Fruit fly (Drosophila melanogaster) whole organism, embryonic: ENCODE data around the gene Sec5.

ENCODE experiments used
- Asciz ChIP-seq: fragments of 200-800 bp; sonication (Bioruptor generic); optimal IDR thresholded peaks from 2 replicates; lab custom pipeline; 2017; ENCODE audit warnings: missing biosample characterization, mild to moderate bottlenecking, missing genetic modification characterization, missing genetic modification reagents
- CG12659 ChIP-seq: fragments of 200-800 bp; sonication (Bioruptor generic); optimal IDR thresholded peaks from 3 replicates; lab custom pipeline; 2017; ENCODE audit warnings: mild to moderate bottlenecking, missing biosample characterization, missing genetic modification reagents, missing genetic modification characterization
- CG12942 ChIP-seq: fragments of 200-800 bp; sonication (Bioruptor generic); optimal IDR thresholded peaks from 3 replicates; lab custom pipeline; 2016; ENCODE audit warnings: missing biosample characterization, missing genetic modification characterization
- CG13123 ChIP-seq: fragments of 200-800 bp; sonication (Bioruptor generic); optimal IDR thresholded peaks from 2 replicates; lab custom pipeline; 2016; ENCODE audit warnings: missing biosample characterization, missing genetic modification characterization
- CG13775 ChIP-seq: fragments of 200-800 bp; sonication (Bioruptor generic); optimal IDR thresholded peaks from 3 replicates; lab custom pipeline; 2017; ENCODE audit warnings: missing biosample characterization, mild to moderate bottlenecking, missing genetic modification characterization
- CG15696 ChIP-seq: fragments of 200-800 bp; sonication (Bioruptor generic); optimal IDR thresholded peaks from 2 replicates; lab custom pipeline; 2019; ENCODE audit warnings: missing biosample characterization, mild to moderate bottlenecking, missing genetic modification characterization, moderate library complexity
- CG1602 ChIP-seq: fragments of 200-800 bp; sonication (Bioruptor generic); optimal IDR thresholded peaks from 3 replicates; lab custom pipeline; 2016; ENCODE audit warnings: missing biosample characterization, missing genetic modification characterization
- CG16813 ChIP-seq: fragments of 200-800 bp; sonication (Bioruptor generic); IDR thresholded peaks from 3 replicates; pipeline ENCODE4 v1.3.6; 2022; ENCODE audit warnings: missing biosample characterization, missing genetic modification characterization; ENCODE audit not compliant: partially characterized antibody
- CG16815 ChIP-seq: fragments of 200-800 bp; sonication (Bioruptor generic); optimal IDR thresholded peaks from 3 replicates; lab custom pipeline; 2017; ENCODE audit warnings: missing biosample characterization, mild to moderate bottlenecking, missing genetic modification characterization
- CG2129 ChIP-seq: fragments of 200-800 bp; sonication (Bioruptor generic); IDR thresholded peaks from 2 replicates; pipeline ENCODE4 v1.3.6; 2022; ENCODE audit warnings: missing biosample characterization, missing genetic modification characterization; ENCODE audit not compliant: partially characterized antibody
- CG4328 ChIP-seq: fragments of 200-800 bp; sonication (Bioruptor generic); optimal IDR thresholded peaks from 3 replicates; lab custom pipeline; 2017; ENCODE audit warnings: missing biosample characterization, missing genetic modification reagents, missing genetic modification characterization
- CG6813 ChIP-seq: fragments of 200-800 bp; sonication (Bioruptor generic); optimal IDR thresholded peaks from 2 replicates; lab custom pipeline; 2017; ENCODE audit warnings: missing biosample characterization, missing genetic modification characterization, mild to moderate bottlenecking, moderate library complexity, missing genetic modification reagents
- CG9609 ChIP-seq: fragments of 200-800 bp; sonication (Bioruptor generic); optimal IDR thresholded peaks from 3 replicates; lab custom pipeline; 2016; ENCODE audit warnings: missing biosample characterization, missing genetic modification characterization
- CG9797 ChIP-seq: fragments of 200-800 bp; sonication (Bioruptor generic); optimal IDR thresholded peaks from 3 replicates; lab custom pipeline; 2018; ENCODE audit warnings: missing biosample characterization, mild to moderate bottlenecking, missing genetic modification characterization
- Deaf1 ChIP-seq: fragments of 200-800 bp; optimal IDR thresholded peaks from 3 replicates; lab custom pipeline; 2019; ENCODE audit warnings: missing biosample characterization, mild to moderate bottlenecking, missing genetic modification characterization, moderate library complexity
- Dek ChIP-seq: fragments of 200-800 bp; sonication (Bioruptor generic); optimal IDR thresholded peaks from 3 replicates; lab custom pipeline; 2019; ENCODE audit warnings: missing biosample characterization, mild to moderate bottlenecking, missing genetic modification characterization, moderate library complexity
- Dp ChIP-seq: fragments of 200-800 bp; sonication (Bioruptor generic); optimal IDR thresholded peaks from 2 replicates; lab custom pipeline; 2018; ENCODE audit warnings: missing biosample characterization, mild to moderate bottlenecking, missing genetic modification characterization, moderate library complexity
- HLHmδ ChIP-seq: fragments of 200-800 bp; sonication (Bioruptor generic); optimal IDR thresholded peaks from 2 replicates; lab custom pipeline; 2018; ENCODE audit warnings: missing biosample characterization, mild to moderate bottlenecking, missing genetic modification characterization, moderate library complexity
- Med ChIP-seq: fragments of 200-800 bp; sonication (Bioruptor generic); peaks from one replicate; lab custom pipeline; 2016; ENCODE audit warnings: missing biosample characterization, missing genetic modification characterization, mild to moderate bottlenecking, inconsistent platforms, moderate library complexity
- Pdp1 ChIP-seq, 2 experiments: fragments of 200-800 bp; sonication (Bioruptor generic); optimal IDR thresholded peaks; 3 replicates each; lab custom pipeline; 2016; ENCODE audit warnings: missing biosample characterization in 2 of 2, missing genetic modification characterization in 2 of 2, mild to moderate bottlenecking in 1 of 2, moderate library complexity in 1 of 2
- Spps ChIP-seq: fragments of 200-800 bp; sonication (Bioruptor generic); optimal IDR thresholded peaks from 2 replicates; lab custom pipeline; 2018; ENCODE audit warnings: missing biosample characterization, mild to moderate bottlenecking, missing genetic modification characterization
- Trl ChIP-seq, 3 experiments: fragments of >200 bp in 2 of 3; fragments of 200-800 bp in 1 of 3; sonication (Bioruptor generic) in 1 of 3; optimal IDR thresholded peaks; 2 replicates in 1 of 3; 3 replicates in 2 of 3; lab custom pipeline; 2016 to 2017; ENCODE audit warnings: missing biosample characterization in 1 of 3, missing genetic modification characterization in 1 of 3
- ara ChIP-seq: fragments of 200-800 bp; sonication (Bioruptor generic); IDR thresholded peaks from 2 replicates; pipeline ENCODE4 v1.3.6; 2022; ENCODE audit warnings: missing biosample characterization, missing genetic modification characterization
- ase ChIP-seq: fragments of 200-800 bp; sonication (Bioruptor generic); IDR thresholded peaks from 3 replicates; pipeline ENCODE4 v1.3.6; 2022; ENCODE audit warnings: missing biosample characterization, missing genetic modification characterization
- bab2 ChIP-seq: fragments of 200-800 bp; sonication (Bioruptor generic); optimal IDR thresholded peaks from 2 replicates; lab custom pipeline; 2016; ENCODE audit warnings: missing biosample characterization, missing genetic modification characterization
- cad ChIP-seq: fragments of >200 bp; optimal IDR thresholded peaks from 2 replicates; lab custom pipeline; 2017; ENCODE audit warnings: missing biosample characterization, missing genetic modification characterization
- chm ChIP-seq: fragments of 200-800 bp; sonication (Bioruptor generic); IDR thresholded peaks from 2 replicates; pipeline ENCODE4 v1.3.6; 2022; ENCODE audit warnings: missing biosample characterization, missing genetic modification characterization
- danr ChIP-seq: fragments of 200-800 bp; sonication (Bioruptor generic); IDR thresholded peaks from 2 replicates; pipeline ENCODE4 v1.3.6; 2022; ENCODE audit warnings: missing biosample characterization, missing genetic modification characterization
- disco-r ChIP-seq: fragments of 200-800 bp; sonication (Bioruptor generic); optimal IDR thresholded peaks from 2 replicates; lab custom pipeline; 2016; ENCODE audit warnings: missing biosample characterization, missing genetic modification characterization
- exex ChIP-seq: fragments of 200-800 bp; sonication (Bioruptor generic); optimal IDR thresholded peaks from 4 replicates; lab custom pipeline; 2018; ENCODE audit warnings: missing biosample characterization, mild to moderate bottlenecking, missing genetic modification characterization, moderate library complexity
- fd102C ChIP-seq: fragments of 200-800 bp; sonication (Bioruptor generic); optimal IDR thresholded peaks from 2 replicates; lab custom pipeline; 2018; ENCODE audit warnings: missing biosample characterization, mild to moderate bottlenecking, missing genetic modification characterization, moderate library complexity
- ftz-f1 ChIP-seq: fragments of 200-800 bp; sonication (Bioruptor generic); optimal IDR thresholded peaks from 2 replicates; lab custom pipeline; 2016; ENCODE audit warnings: missing biosample characterization, missing genetic modification characterization
- gce ChIP-seq: fragments of 200-800 bp; sonication (Bioruptor generic); IDR thresholded peaks from 3 replicates; pipeline ENCODE4 v1.3.6; 2022; ENCODE audit warnings: missing biosample characterization, missing genetic modification characterization
- gfzf ChIP-seq: fragments of 200-800 bp; sonication (Bioruptor generic); optimal IDR thresholded peaks from 2 replicates; lab custom pipeline; 2016; ENCODE audit warnings: missing biosample characterization, mild to moderate bottlenecking, missing genetic modification characterization, moderate library complexity
- gsb-n ChIP-seq: fragments of 200-800 bp; sonication (Bioruptor generic); optimal IDR thresholded peaks from 3 replicates; lab custom pipeline; 2018; ENCODE audit warnings: missing biosample characterization, mild to moderate bottlenecking, missing genetic modification characterization
- hbn ChIP-seq: fragments of 200-800 bp; sonication (Bioruptor generic); IDR thresholded peaks from 2 replicates; pipeline ENCODE4 v1.3.6; 2022; ENCODE audit warnings: missing biosample characterization, missing genetic modification characterization; ENCODE audit not compliant: partially characterized antibody
- hth ChIP-seq: fragments of >200 bp; optimal IDR thresholded peaks from 2 replicates; lab custom pipeline; 2017; ENCODE audit warnings: inconsistent platforms
- jigr1 ChIP-seq: fragments of 200-800 bp; sonication (Bioruptor generic); IDR thresholded peaks from 3 replicates; pipeline ENCODE4 v1.3.6; 2022; ENCODE audit warnings: missing biosample characterization, missing genetic modification characterization
- nerfin-1 ChIP-seq: fragments of 200-800 bp; sonication (Bioruptor generic); optimal IDR thresholded peaks from 3 replicates; lab custom pipeline; 2019; ENCODE audit warnings: missing biosample characterization, mild to moderate bottlenecking, missing genetic modification characterization, moderate library complexity
- nmo ChIP-seq: fragments of 200-800 bp; sonication (Bioruptor generic); optimal IDR thresholded peaks from 2 replicates; lab custom pipeline; 2018; ENCODE audit warnings: missing biosample characterization, mild to moderate bottlenecking, missing genetic modification characterization, moderate library complexity
- onecut ChIP-seq: fragments of 200-800 bp; sonication (Bioruptor generic); IDR thresholded peaks from 2 replicates; pipeline ENCODE4 v1.3.6; 2022; ENCODE audit warnings: missing biosample characterization, missing genetic modification characterization
- pum ChIP-seq: fragments of 200-800 bp; sonication (Bioruptor generic); optimal IDR thresholded peaks from 2 replicates; lab custom pipeline; 2016; ENCODE audit warnings: missing biosample characterization, missing genetic modification characterization
- pzg ChIP-seq: fragments of 200-800 bp; sonication (Bioruptor generic); optimal IDR thresholded peaks from 3 replicates; lab custom pipeline; 2018; ENCODE audit warnings: missing biosample characterization, mild to moderate bottlenecking, missing genetic modification characterization, moderate library complexity
- stwl ChIP-seq: fragments of 200-800 bp; sonication (Bioruptor generic); optimal IDR thresholded peaks from 3 replicates; lab custom pipeline; 2018; ENCODE audit warnings: missing biosample characterization, mild to moderate bottlenecking, missing genetic modification characterization, moderate library complexity
- tx ChIP-seq: fragments of 200-800 bp; sonication (Bioruptor generic); optimal IDR thresholded peaks from 2 replicates; lab custom pipeline; 2016; ENCODE audit warnings: missing biosample characterization, missing genetic modification characterization
- unc-4 ChIP-seq: fragments of 200-800 bp; sonication (Bioruptor generic); IDR thresholded peaks from 2 replicates; pipeline ENCODE4 v1.3.6; 2022; ENCODE audit warnings: missing biosample characterization, missing genetic modification characterization; ENCODE audit not compliant: partially characterized antibody
- wek ChIP-seq: fragments of 200-800 bp; sonication (Bioruptor generic); optimal IDR thresholded peaks from 3 replicates; lab custom pipeline; 2018; ENCODE audit warnings: missing biosample characterization, mild to moderate bottlenecking, missing genetic modification characterization, moderate library complexity
- wor ChIP-seq: fragments of 200-800 bp; sonication (Bioruptor generic); IDR thresholded peaks from 2 replicates; pipeline ENCODE4 v1.3.6; 2022; ENCODE audit warnings: missing biosample characterization, missing genetic modification characterization
- zen ChIP-seq: fragments of 200-800 bp; sonication (Bioruptor generic); optimal IDR thresholded peaks from 3 replicates; lab custom pipeline; 2018; ENCODE audit warnings: missing biosample characterization, mild to moderate bottlenecking, missing genetic modification characterization, moderate library complexity

Sec5 gene

DNA sequence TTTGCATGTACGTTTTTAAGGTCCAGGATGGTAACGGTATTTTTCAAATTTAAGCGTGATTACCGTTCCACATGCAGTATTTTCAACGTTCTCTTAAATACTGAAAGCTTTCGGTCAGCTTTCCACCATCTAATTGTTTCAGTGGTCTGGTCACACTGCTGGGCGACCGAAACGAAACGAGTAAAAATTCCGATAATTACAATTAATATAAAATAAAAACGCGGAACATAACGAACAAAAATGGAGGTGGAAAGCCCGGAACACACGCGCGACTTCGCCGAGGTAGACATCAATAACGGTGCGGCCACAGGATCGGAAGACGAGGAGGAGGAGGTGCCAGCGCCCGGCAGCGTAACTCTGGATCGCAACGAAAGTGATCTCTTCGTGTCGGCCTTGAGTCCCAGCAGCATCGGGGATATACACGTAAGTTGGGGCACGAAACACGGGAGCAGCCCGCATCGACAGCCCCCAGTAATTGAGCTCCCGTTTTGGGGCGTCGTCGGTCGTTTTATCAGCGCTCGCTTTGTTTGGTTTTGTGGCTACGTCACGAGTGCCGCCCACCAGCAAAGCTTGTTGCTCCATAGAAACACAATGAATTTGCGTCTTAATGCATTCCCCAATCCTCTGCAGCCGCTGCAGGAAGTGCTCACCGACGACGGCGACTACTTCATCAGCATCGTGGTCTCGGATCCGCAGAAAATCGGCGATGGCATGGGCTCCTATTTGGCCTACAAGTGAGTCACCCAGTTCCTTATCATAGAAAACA, 7.4 kb upstream of the Sec5 start, which contains the start of gene Snx1 (continued):
- no peak for TF ChIP-seq Dek
- no peak for TF ChIP-seq CG9609
- no peak for TF ChIP-seq CG6813 (GFP tag; lab: Kevin White, UChicago)
- peak; percentile 71 for TF ChIP-seq pzg (GFP tag; lab: Kevin White, UChicago)
- 0 out of 2 replicates have a peak, but pooled peaks have one; percentile 4 for TF ChIP-seq onecut (GFP tag; lab: Robert Waterston, UW)
- TF ChIP-seq unc-4 (GFP tag; lab: Robert Waterston, UW): no peak
- no peak for TF ChIP-seq gce (GFP tag; lab: Robert Waterston, UW)
- TF ChIP-seq pum (GFP tag; lab: Kevin White, UChicago): no peak
- TF ChIP-seq Pdp1 (GFP tag; optimal IDR thresholded peaks at IDR 0.05; lab: Kevin White, UChicago): peak in 1 of 2 experiments; percentile 4
- no peak for TF ChIP-seq CG4328 (GFP tag; lab: Kevin White, UChicago)
- TF ChIP-seq tx (GFP tag; lab: Kevin White, UChicago): no peak
- no peak for TF ChIP-seq Spps
- peak; percentile 60 for TF ChIP-seq Dp
- no peak for TF ChIP-seq Asciz
- TF ChIP-seq gfzf (GFP tag; lab: Kevin White, UChicago): peak; percentile 75
- no peak for TF ChIP-seq CG12942 (GFP tag; lab: Kevin White, UChicago)
- TF ChIP-seq hbn: no peak
- peak; percentile 31 for TF ChIP-seq nerfin-1 (tag; lab: Kevin White, UChicago)
- peak; percentile 49 for TF ChIP-seq CG12659 (GFP tag; lab: Kevin White, UChicago)
- TF ChIP-seq ftz-f1: peak; percentile 60
- no peak for TF ChIP-seq ase (GFP tag; lab: Robert Waterston, UW)
- no peak for TF ChIP-seq chm (GFP tag; lab: Robert Waterston, UW)
- no peak for TF ChIP-seq danr
- no peak for TF ChIP-seq CG15696 (tag; lab: Kevin White, UChicago)
- no peak for TF ChIP-seq disco-r (GFP tag; lab: Kevin White, UChicago)
- TF ChIP-seq wek (GFP tag; lab: Kevin White, UChicago): no peak
- TF ChIP-seq CG1602 (GFP tag; lab: Kevin White, UChicago): no peak
- TF ChIP-seq jigr1 (GFP tag; lab: Robert Waterston, UW): no peak
- no peak for TF ChIP-seq CG16815 (GFP tag; lab: Kevin White, UChicago)
- peak; percentile 53 for TF ChIP-seq exex (tag; lab: Kevin White, UChicago)
- TF ChIP-seq HLHmδ (GFP tag; lab: Kevin White, UChicago): no peak
- TF ChIP-seq CG13123 (GFP tag; lab: Kevin White, UChicago): no peak
- TF ChIP-seq Deaf1 (tag; lab: Kevin White, UChicago): peak; percentile 84
- TF ChIP-seq stwl (tag; lab: Kevin White, UChicago): peak; percentile 79
- no peak for TF ChIP-seq hth (lab: Kevin White, UChicago)
- peak; percentile 71 for TF ChIP-seq Med (GFP tag; lab: Kevin White, UChicago)
- no peak for TF ChIP-seq fd102C (GFP tag; lab: Kevin White, UChicago)
- no peak for TF ChIP-seq Trl (optimal IDR thresholded peaks at IDR 0.05; lab: Kevin White, UChicago)
- no peak for TF ChIP-seq Trl (GFP tag; optimal IDR thresholded peaks at IDR 0.05; lab: Kevin White, UChicago)
- no peak for TF ChIP-seq cad (GFP tag; lab: Kevin White, UChicago)
- TF ChIP-seq ara (GFP tag; lab: Robert Waterston, UW): no peak
- TF ChIP-seq CG9797 (GFP tag; lab: Kevin White, UChicago): peak; percentile 61
- no peak for TF ChIP-seq zen (tag; lab: Kevin White, UChicago)
- no peak for TF ChIP-seq CG13775 (GFP tag; lab: Kevin White, UChicago)
- TF ChIP-seq CG2129 (GFP tag; lab: Robert Waterston, UW): no peak
- no peak for TF ChIP-seq CG16813 (GFP tag; lab: Robert Waterston, UW)
- no peak for TF ChIP-seq bab2 (GFP tag; lab: Kevin White, UChicago)
- TF ChIP-seq nmo (GFP tag; lab: Kevin White, UChicago): no peak
- peak; percentile 67 for TF ChIP-seq gsb-n (tag; lab: Kevin White, UChicago)
- TF ChIP-seq wor (GFP tag; lab: Robert Waterston, UW): no peak
